Fruit fly (Drosophila melanogaster) Kc167 (cell line): Measurements from ENCODE around the gene Prp5.

ENCODE experiments used
- Myc ChIP-seq: fragments of >200 bp; optimal IDR thresholded peaks from 2 replicates; lab custom pipeline; 2017; ENCODE audit warnings: missing external identifiers
- Sin3A ChIP-seq: fragments of >200 bp; optimal IDR thresholded peaks from 2 replicates; lab custom pipeline; 2018; ENCODE audit warnings: missing external identifiers
- h ChIP-seq: fragments of >200 bp; optimal IDR thresholded peaks from 3 replicates; lab custom pipeline; 2018; ENCODE audit warnings: missing external identifiers
- insv ChIP-seq: fragments of >200 bp; optimal IDR thresholded peaks from 3 replicates; lab custom pipeline; 2018; ENCODE audit warnings: missing external identifiers
- psq ChIP-seq: fragments of >200 bp; optimal IDR thresholded peaks from 2 replicates; lab custom pipeline; 2017; ENCODE audit warnings: missing external identifiers
- ttk ChIP-seq: sonication (Bioruptor generic); optimal IDR thresholded peaks from 2 replicates; lab custom pipeline; 2017; ENCODE audit warnings: missing external identifiers

Prp5 gene

dm6 chrX:15333066-15333874, 11.7 kb upstream of the Prp5 start, which contains the start of the genes CG9114 and HDAC6:
Gene CG9114, minus strand, starts transcription at chrX:15333154.
Gene HDAC6, plus strand, starts transcription at chrX:15333310.
- TF ChIP-seq psq: no peak
- TF ChIP-seq h (lab: Kevin White, UChicago): no peak
- TF ChIP-seq Sin3A: no peak
- no peak for TF ChIP-seq insv (lab: Kevin White, UChicago)
- TF ChIP-seq ttk (lab: Kevin White, UChicago): no peak
- TF ChIP-seq Myc (lab: Kevin White, UChicago): no peak

dm6 chrX:15334999-15335398, 10.0 kb upstream of the Prp5 start:
- TF ChIP-seq ttk (lab: Kevin White, UChicago) (no peak), insv (lab: Kevin White, UChicago) (no peak), psq (no peak), h (lab: Kevin White, UChicago) (no peak)

dm6 chrX:15335845-15336453, 9.0 kb upstream of the Prp5 start:
- TF ChIP-seq Myc (lab: Kevin White, UChicago): no peak

DNA sequence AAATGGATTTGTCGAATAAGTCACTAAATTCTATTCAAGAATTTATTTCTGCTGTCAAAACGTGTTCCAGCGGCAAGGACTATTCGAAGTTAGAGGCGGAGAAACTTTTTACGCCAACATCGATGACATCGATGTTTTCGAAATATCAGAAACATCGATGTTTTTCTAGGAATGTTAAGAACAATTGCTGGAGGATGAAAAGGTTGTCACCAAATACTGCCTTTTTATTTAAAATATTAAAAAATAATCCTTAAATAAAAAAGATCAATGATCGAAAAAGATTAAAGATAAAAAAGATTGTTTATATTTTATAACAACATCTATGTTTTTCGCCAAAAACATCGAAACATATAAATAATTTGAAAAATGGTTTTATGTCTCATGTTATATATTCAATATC, 3.0 kb upstream of the Prp5 start, which contains the start of gene CG9123:
Gene CG9123 (minus strand): TSS at position 101 of the 400 bp plus-strand sequence.
- TF ChIP-seq psq (no peak), Sin3A (no peak), h (lab: Kevin White, UChicago) (no peak), Myc (lab: Kevin White, UChicago) (no peak), ttk (lab: Kevin White, UChicago) (no peak), insv (lab: Kevin White, UChicago) (no peak)

DNA sequence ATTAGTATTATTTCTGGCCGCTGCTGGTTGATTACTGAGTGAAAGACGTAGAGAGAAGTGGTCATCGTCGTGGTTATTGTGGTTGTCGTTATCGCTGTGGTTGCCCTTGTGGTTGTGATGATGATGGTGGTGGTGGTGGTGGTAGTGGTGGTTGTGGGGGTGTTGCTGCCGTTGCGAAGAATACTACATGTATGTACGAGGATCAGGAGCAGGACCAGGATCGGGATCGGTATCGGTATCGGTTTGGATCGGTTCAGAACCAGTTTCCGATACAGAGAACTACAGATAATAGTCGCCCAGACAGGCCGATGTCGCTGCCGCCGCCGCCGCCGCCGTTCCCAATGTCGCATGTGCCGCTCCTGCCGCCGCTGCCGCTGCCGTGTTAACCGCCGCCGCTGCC, 7.7 kb downstream of the Prp5 start:
- TF ChIP-seq h (lab: Kevin White, UChicago): no peak
- no peak for TF ChIP-seq insv (lab: Kevin White, UChicago)
- no peak for TF ChIP-seq psq
- TF ChIP-seq ttk (lab: Kevin White, UChicago): no peak
- TF ChIP-seq Sin3A: no peak
- TF ChIP-seq Myc (lab: Kevin White, UChicago): no peak

dm6 chrX:15353654-15354053, 8.7 kb downstream of the Prp5 start:
- no peak for TF ChIP-seq Myc (lab: Kevin White, UChicago)
- TF ChIP-seq insv (lab: Kevin White, UChicago): no peak
- TF ChIP-seq ttk (lab: Kevin White, UChicago): no peak
- no peak for TF ChIP-seq psq
- no peak for TF ChIP-seq Sin3A
- no peak for TF ChIP-seq h (lab: Kevin White, UChicago)

dm6 chrX:15356410-15356809, 11.4 kb downstream of the Prp5 start:
- no peak for TF ChIP-seq insv (lab: Kevin White, UChicago)
- TF ChIP-seq Myc (lab: Kevin White, UChicago): no peak
- TF ChIP-seq ttk (lab: Kevin White, UChicago): no peak
- TF ChIP-seq Sin3A: no peak
- no peak for TF ChIP-seq h (lab: Kevin White, UChicago)
- no peak for TF ChIP-seq psq

dm6 chrX:15360961-15361360, 16.0 kb downstream of the Prp5 start, which contains the start of gene Pp1-13C:
Gene Pp1-13C, minus strand, starts transcription at chrX:15361061.
- TF ChIP-seq insv (lab: Kevin White, UChicago): no peak
- no peak for TF ChIP-seq ttk (lab: Kevin White, UChicago)
- no peak for TF ChIP-seq h (lab: Kevin White, UChicago)
- no peak for TF ChIP-seq Myc (lab: Kevin White, UChicago)
- no peak for TF ChIP-seq psq
- TF ChIP-seq Sin3A: no peak

DNA sequence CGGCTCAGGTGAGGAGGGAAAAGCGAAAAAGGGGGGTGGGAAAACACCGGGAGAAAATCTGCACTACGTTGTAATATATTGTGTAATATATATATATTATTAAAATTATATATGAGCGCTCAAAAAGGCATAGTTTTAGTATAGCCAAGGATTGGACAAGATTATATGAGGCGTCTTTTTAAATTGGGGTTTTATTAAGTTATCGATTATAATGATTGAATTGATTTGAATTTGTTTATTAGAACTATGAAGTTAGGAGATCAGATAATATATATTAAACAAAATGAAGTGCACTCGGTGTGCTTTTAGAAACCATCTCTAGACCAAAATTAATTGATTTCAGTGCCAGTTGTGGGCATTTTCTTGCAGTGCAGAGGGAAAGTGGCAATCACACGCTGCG, 18.7 kb downstream of the Prp5 start:
- TF ChIP-seq Sin3A (no peak), ttk (lab: Kevin White, UChicago) (no peak), Myc (lab: Kevin White, UChicago) (no peak), insv (lab: Kevin White, UChicago) (no peak), h (lab: Kevin White, UChicago) (no peak), psq (no peak)

DNA sequence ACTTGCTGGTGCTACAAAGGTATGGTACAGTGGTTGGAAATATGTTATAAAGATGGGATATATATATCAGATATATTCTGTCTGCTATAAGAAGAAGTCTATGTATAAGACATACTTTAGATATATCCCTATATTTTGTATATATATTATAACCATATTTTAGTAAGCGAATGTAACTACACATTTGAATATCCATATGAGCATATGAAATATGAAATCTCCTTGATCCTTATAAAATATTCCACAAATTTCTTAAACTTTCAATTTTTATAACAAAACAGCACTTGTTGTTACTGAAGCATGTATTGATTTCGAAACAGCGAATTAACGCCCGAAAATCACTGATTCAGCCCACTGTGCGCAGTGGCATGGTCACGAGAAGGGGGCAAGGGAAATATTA, 19.5 kb downstream of the Prp5 start:
- no peak for TF ChIP-seq psq
- TF ChIP-seq Sin3A: no peak
- TF ChIP-seq insv (lab: Kevin White, UChicago): no peak
- TF ChIP-seq h (lab: Kevin White, UChicago): no peak
- no peak for TF ChIP-seq Myc (lab: Kevin White, UChicago)
- TF ChIP-seq ttk (lab: Kevin White, UChicago): no peak

DNA sequence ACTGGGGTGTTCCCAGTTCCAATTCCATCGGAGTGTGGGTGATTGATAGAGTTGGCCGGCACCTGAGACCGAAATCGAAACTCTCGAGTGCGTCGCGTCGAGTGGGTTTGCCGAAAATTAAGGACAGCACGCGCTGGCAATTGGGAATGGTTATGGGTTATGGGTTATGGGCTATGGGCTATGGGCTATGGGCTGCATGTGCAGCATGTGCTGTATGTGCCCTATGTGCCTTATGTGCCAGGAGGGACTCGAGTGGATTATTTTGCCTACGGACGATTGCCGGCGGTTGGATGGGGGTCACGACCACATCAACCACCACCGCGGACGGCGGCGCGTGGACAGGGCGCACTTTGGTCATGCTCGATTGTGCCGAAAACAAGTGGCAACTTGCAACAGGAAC, 25.1 kb downstream of the Prp5 start:
- no peak for TF ChIP-seq h (lab: Kevin White, UChicago)
- no peak for TF ChIP-seq ttk (lab: Kevin White, UChicago)
- no peak for TF ChIP-seq psq
- TF ChIP-seq Myc (lab: Kevin White, UChicago): no peak
- TF ChIP-seq insv (lab: Kevin White, UChicago): no peak
- no peak for TF ChIP-seq Sin3A

DNA sequence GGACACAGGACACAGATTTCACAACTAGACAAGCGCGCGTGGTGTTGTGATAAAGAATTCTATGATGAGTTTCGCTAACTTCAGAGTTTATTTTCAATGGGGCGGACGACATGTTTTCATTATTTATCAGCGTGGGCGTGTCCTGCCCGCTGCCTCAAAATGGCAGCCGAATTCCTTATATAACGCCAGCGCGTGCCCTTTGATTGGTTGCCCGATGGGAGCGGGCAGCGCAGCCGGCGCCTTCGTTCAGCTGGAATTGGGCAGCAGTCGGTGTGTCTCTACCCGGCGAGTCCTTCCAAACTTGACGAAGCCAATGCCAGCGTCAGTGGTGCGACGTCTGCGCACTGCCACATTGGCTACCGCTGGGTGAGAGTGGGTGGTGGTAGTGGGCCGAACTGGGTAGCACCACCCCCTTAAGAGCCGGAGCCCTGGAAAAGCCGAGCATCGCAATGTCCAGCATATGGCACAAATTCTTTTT, 34.1 kb downstream of the Prp5 start, which contains the start of gene acj6:
Gene acj6 (minus strand): TSS at position 51 of the 478 bp plus-strand sequence.
- TF ChIP-seq ttk (lab: Kevin White, UChicago) (no peak), h (lab: Kevin White, UChicago) (no peak), psq (no peak)
